Worm (Caenorhabditis elegans) whole organism, early embryonic: ENCODE measurements around the gene C07G1.7.

Experiments used
- F13C5.2 ChIP-seq: sonication (generic microtip); optimal IDR thresholded peaks from 2 replicates; lab custom pipeline; 2017; ENCODE audit warnings: mild to moderate bottlenecking, missing genetic modification characterization, inconsistent platforms, missing compliant biosample characterization
- tbx-37 ChIP-seq: fragments of 200-800 bp; sonication (Bioruptor generic); conservative IDR thresholded peaks from 2 replicates; pipeline ENCODE4 v1.3.6; 2022; ENCODE audit warnings: missing genetic modification reagents, missing genetic modification characterization, missing compliant biosample characterization

DNA sequence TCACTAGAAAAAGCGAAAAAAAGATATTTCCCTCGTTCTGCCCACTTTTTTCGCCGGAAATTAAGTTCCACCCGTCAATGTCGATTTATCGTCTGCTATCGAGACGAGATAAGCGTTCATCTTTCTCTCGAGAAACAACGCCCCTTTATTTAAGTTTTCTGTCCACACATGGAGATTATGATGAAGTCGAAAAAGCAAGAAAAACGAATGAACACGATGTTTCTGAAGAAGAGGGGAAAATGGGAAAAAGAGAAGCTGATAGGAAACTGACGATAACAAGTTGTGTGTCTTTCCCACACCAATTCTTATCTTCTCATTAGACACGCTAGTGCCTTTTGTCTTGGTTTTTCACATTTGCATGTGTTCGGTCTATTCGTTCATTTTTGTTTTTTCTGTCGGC is 36.9 kb downstream of the C07G1.7 start:
- no peak for TF ChIP-seq tbx-37
- no peak for TF ChIP-seq F13C5.2 (tag; lab: Kevin White, UChicago)
